Worm (Caenorhabditis elegans) whole organism, young adult: Measurements from ENCODE around the gene snap-29.
A peak's percentile ranks its signal among the peaks of the same experiment; 100 is the strongest.

Experiments used
- C17E4.6 ChIP-seq: fragments of 200-800 bp; sonication (Bioruptor generic); IDR thresholded peaks from 2 replicates; pipeline ENCODE4 v1.3.6; 2022; ENCODE audit warnings: missing genetic modification reagents, missing genetic modification characterization, missing compliant biosample characterization
- F23B12.7 ChIP-seq: sonication (generic microtip); optimal IDR thresholded peaks from 2 replicates; lab custom pipeline; 2017; ENCODE audit warnings: missing genetic modification characterization, mild to moderate bottlenecking, missing compliant biosample characterization, antibody characterized with exemption, moderate library complexity; ENCODE audit not compliant: insufficient read depth
- F57C9.4 ChIP-seq: sonication (generic microtip); optimal IDR thresholded peaks from 2 replicates; lab custom pipeline; 2017; ENCODE audit warnings: mild to moderate bottlenecking, missing genetic modification characterization, missing compliant biosample characterization
- T07F8.4 ChIP-seq: sonication (generic microtip); optimal IDR thresholded peaks from 2 replicates; lab custom pipeline; 2016; ENCODE audit warnings: mild to moderate bottlenecking, missing genetic modification characterization, moderate library complexity, missing compliant biosample characterization
- aptf-3 ChIP-seq: fragments of 200-800 bp; sonication (Bioruptor generic); IDR thresholded peaks from 2 replicates; pipeline ENCODE4 v1.3.6; 2022; ENCODE audit warnings: missing genetic modification characterization, missing compliant biosample characterization
- attf-3 ChIP-seq: fragments of 200-800 bp; sonication (Bioruptor generic); conservative IDR thresholded peaks from 2 replicates; pipeline ENCODE4 v1.3.6; 2022; ENCODE audit warnings: missing genetic modification reagents, missing genetic modification characterization, missing compliant biosample characterization
- attf-5 ChIP-seq: fragments of 200-800 bp; sonication (Bioruptor generic); optimal IDR thresholded peaks from 2 replicates; lab custom pipeline; 2018; ENCODE audit warnings: mild to moderate bottlenecking, missing genetic modification characterization, missing compliant biosample characterization
- bed-1 ChIP-seq: fragments of 200-800 bp; sonication (Bioruptor generic); IDR thresholded peaks from 2 replicates; pipeline ENCODE4 v1.3.6; 2022; ENCODE audit warnings: missing genetic modification reagents, missing genetic modification characterization, missing compliant biosample characterization
- bed-2 ChIP-seq: fragments of 200-800 bp; sonication (Bioruptor generic); IDR thresholded peaks from 2 replicates; pipeline ENCODE4 v1.3.6; 2022; ENCODE audit warnings: missing genetic modification reagents, missing genetic modification characterization, missing compliant biosample characterization
- ccch-3 ChIP-seq: fragments of 200-800 bp; sonication (Bioruptor generic); optimal IDR thresholded peaks from 2 replicates; lab custom pipeline; 2018; ENCODE audit warnings: mild to moderate bottlenecking, missing genetic modification characterization, missing compliant biosample characterization
- cebp-1 ChIP-seq, 2 experiments: fragments of 200-800 bp in 1 of 2; sonication (Bioruptor generic) in 1 of 2; sonication (generic microtip) in 1 of 2; IDR thresholded peaks in 1 of 2; optimal IDR thresholded peaks in 1 of 2; 2 replicates each; pipeline versions ENCODE4 v1.3.6 to Lab custom; 2017 to 2022; ENCODE audit warnings: missing compliant biosample characterization in 2 of 2, missing genetic modification characterization in 2 of 2, mild to moderate bottlenecking in 1 of 2, missing genetic modification reagents in 1 of 2, moderate library complexity in 1 of 2
- ceh-40 ChIP-seq: fragments of 200-800 bp; sonication (Bioruptor generic); IDR thresholded peaks from 2 replicates; pipeline ENCODE4 v1.3.6; 2022; ENCODE audit warnings: missing genetic modification characterization, missing compliant biosample characterization
- egl-18 ChIP-seq: fragments of 200-800 bp; sonication (Bioruptor generic); IDR thresholded peaks from 2 replicates; pipeline ENCODE4 v1.3.6; 2022; ENCODE audit warnings: missing genetic modification reagents, missing genetic modification characterization, missing compliant biosample characterization
- ekl-4 ChIP-seq: fragments of 200-800 bp; sonication (Bioruptor generic); IDR thresholded peaks from 2 replicates; pipeline ENCODE4 v1.3.6; 2022; ENCODE audit warnings: missing genetic modification reagents, missing genetic modification characterization, missing compliant biosample characterization
- ets-4 ChIP-seq: fragments of 200-800 bp; sonication (Bioruptor generic); optimal IDR thresholded peaks from 2 replicates; lab custom pipeline; 2018; ENCODE audit warnings: mild to moderate bottlenecking, missing genetic modification characterization, missing compliant biosample characterization
- hrde-1 ChIP-seq: sonication (generic microtip); optimal IDR thresholded peaks from 2 replicates; lab custom pipeline; 2016; ENCODE audit warnings: missing genetic modification characterization, mild to moderate bottlenecking, missing compliant biosample characterization, moderate library complexity, missing genotype, missing genetic modification reagents, borderline replicate concordance
- let-607 ChIP-seq, 2 experiments: fragments of 200-800 bp in 1 of 2; sonication (Bioruptor generic) in 1 of 2; sonication (generic microtip) in 1 of 2; optimal IDR thresholded peaks; 2 replicates each; lab custom pipeline; 2016 to 2018; ENCODE audit warnings: mild to moderate bottlenecking in 2 of 2, missing compliant biosample characterization in 2 of 2, missing genetic modification characterization in 2 of 2, moderate library complexity in 2 of 2, missing genotype in 1 of 2
- lin-26 ChIP-seq: fragments of 200-800 bp; sonication (Bioruptor generic); IDR thresholded peaks from 2 replicates; pipeline ENCODE4 v1.3.6; 2022; ENCODE audit warnings: missing genetic modification reagents, missing genetic modification characterization, missing compliant biosample characterization
- lin-35 ChIP-seq, 3 experiments: fragments of 150-350 bp in 2 of 3; sonication (generic microtip) in 1 of 3; optimal IDR thresholded peaks; 2 replicates each; lab custom pipeline; 2014 to 2018; ENCODE audit warnings: missing biosample characterization in 3 of 3, missing genetic modification characterization in 3 of 3, missing genetic modification reagents in 3 of 3
- lin-40 ChIP-seq: sonication (generic microtip); optimal IDR thresholded peaks from 2 replicates; lab custom pipeline; 2016; ENCODE audit warnings: missing genetic modification characterization, mild to moderate bottlenecking, missing compliant biosample characterization, missing genotype, missing genetic modification reagents
- lin-54 ChIP-seq: fragments of 200-800 bp; sonication (Bioruptor generic); optimal IDR thresholded peaks from 2 replicates; lab custom pipeline; 2018; ENCODE audit warnings: mild to moderate bottlenecking, missing genetic modification characterization, missing compliant biosample characterization
- lir-1 ChIP-seq: fragments of 200-800 bp; sonication (Bioruptor generic); conservative IDR thresholded peaks from 2 replicates; pipeline ENCODE4 v1.3.6; 2022; ENCODE audit warnings: missing genetic modification reagents, missing genetic modification characterization, missing compliant biosample characterization
- madf-6 ChIP-seq: fragments of 200-800 bp; sonication (Bioruptor generic); IDR thresholded peaks from 2 replicates; pipeline ENCODE4 v1.3.6; 2022; ENCODE audit warnings: missing genetic modification reagents, missing genetic modification characterization, missing compliant biosample characterization
- madf-8 ChIP-seq: fragments of 200-800 bp; sonication (Bioruptor generic); conservative IDR thresholded peaks from 2 replicates; pipeline ENCODE4 v1.3.6; 2022; ENCODE audit warnings: missing genetic modification reagents, missing genetic modification characterization, missing compliant biosample characterization
- mel-28 ChIP-seq: sonication (generic microtip); optimal IDR thresholded peaks from 2 replicates; lab custom pipeline; 2016; ENCODE audit warnings: borderline replicate concordance, mild to moderate bottlenecking, missing genetic modification characterization, missing compliant biosample characterization
- nfya-1 ChIP-seq: sonication (generic microtip); optimal IDR thresholded peaks from 2 replicates; lab custom pipeline; 2017; ENCODE audit warnings: antibody characterized with exemption, missing compliant biosample characterization, missing genetic modification characterization, borderline replicate concordance; ENCODE audit not compliant: insufficient read depth
- nfyb-1 ChIP-seq: fragments of 200-800 bp; sonication (Bioruptor generic); IDR thresholded peaks from 2 replicates; pipeline ENCODE4 v1.3.6; 2022; ENCODE audit warnings: missing genetic modification reagents, missing genetic modification characterization, missing compliant biosample characterization
- nhr-27 ChIP-seq: fragments of 200-800 bp; sonication (Bioruptor generic); optimal IDR thresholded peaks from 2 replicates; lab custom pipeline; 2018; ENCODE audit warnings: mild to moderate bottlenecking, missing genetic modification characterization, moderate library complexity, missing compliant biosample characterization
- nhr-80 ChIP-seq: sonication (generic microtip); optimal IDR thresholded peaks from 2 replicates; lab custom pipeline; 2016; ENCODE audit warnings: missing genetic modification characterization, missing compliant biosample characterization
- nhr-90 ChIP-seq: sonication (generic microtip); optimal IDR thresholded peaks from 2 replicates; lab custom pipeline; 2016; ENCODE audit warnings: missing genotype, mild to moderate bottlenecking, missing genetic modification characterization, missing compliant biosample characterization
- pbrm-1 ChIP-seq: fragments of 200-800 bp; sonication (Bioruptor generic); IDR thresholded peaks from 2 replicates; pipeline ENCODE4 v1.3.6; 2022; ENCODE audit warnings: missing genetic modification reagents, missing genetic modification characterization, missing compliant biosample characterization
- rcor-1 ChIP-seq: fragments of 200-800 bp; sonication (Bioruptor generic); IDR thresholded peaks from 2 replicates; pipeline ENCODE4 v1.3.6; 2022; ENCODE audit warnings: missing genetic modification reagents, missing genetic modification characterization, missing compliant biosample characterization
- rec-8 ChIP-seq, 2 experiments: sonication (generic microtip); optimal IDR thresholded peaks; 2 replicates each; lab custom pipeline; 2016; ENCODE audit warnings: mild to moderate bottlenecking in 2 of 2, missing genetic modification characterization in 2 of 2, missing genetic modification reagents in 2 of 2, missing genotype in 2 of 2, missing biosample characterization in 1 of 2, missing compliant biosample characterization in 1 of 2, moderate library complexity in 1 of 2
- snpc-1.1 ChIP-seq: sonication (generic microtip); optimal IDR thresholded peaks from 2 replicates; lab custom pipeline; 2017; ENCODE audit warnings: missing genetic modification characterization, mild to moderate bottlenecking, missing compliant biosample characterization, antibody characterized with exemption, moderate library complexity, missing genotype, missing genetic modification reagents; ENCODE audit not compliant: insufficient read depth
- snpc-4 ChIP-seq, 5 experiments: fragments of 150-350 bp in 1 of 5; sonication (generic microtip) in 4 of 5; optimal IDR thresholded peaks; 2 replicates each; lab custom pipeline; 2014 to 2018; ENCODE audit warnings: missing genetic modification characterization in 5 of 5, missing biosample characterization in 3 of 5, antibody characterized with exemption in 2 of 5, mild to moderate bottlenecking in 2 of 5, missing compliant biosample characterization in 2 of 5, missing genotype in 2 of 5, moderate library complexity in 2 of 5, missing genetic modification reagents in 1 of 5
- tlf-1 ChIP-seq: fragments of 200-800 bp; sonication (Bioruptor generic); optimal IDR thresholded peaks from 2 replicates; lab custom pipeline; 2018; ENCODE audit warnings: mild to moderate bottlenecking, missing genetic modification characterization, missing compliant biosample characterization
- zfh-2 ChIP-seq: fragments of 200-800 bp; sonication (Bioruptor generic); conservative IDR thresholded peaks from 2 replicates; pipeline ENCODE4 v1.3.6; 2022; ENCODE audit warnings: missing genetic modification reagents, missing genetic modification characterization, missing compliant biosample characterization
- zim-3 ChIP-seq: sonication (generic microtip); optimal IDR thresholded peaks from 2 replicates; lab custom pipeline; 2017; ENCODE audit warnings: mild to moderate bottlenecking, missing genetic modification characterization, moderate library complexity, missing compliant biosample characterization
- ztf-22 ChIP-seq: fragments of 200-800 bp; sonication (Bioruptor generic); optimal IDR thresholded peaks from 2 replicates; lab custom pipeline; 2018; ENCODE audit warnings: mild to moderate bottlenecking, missing genetic modification characterization, moderate library complexity, missing compliant biosample characterization

snap-29 gene

DNA sequence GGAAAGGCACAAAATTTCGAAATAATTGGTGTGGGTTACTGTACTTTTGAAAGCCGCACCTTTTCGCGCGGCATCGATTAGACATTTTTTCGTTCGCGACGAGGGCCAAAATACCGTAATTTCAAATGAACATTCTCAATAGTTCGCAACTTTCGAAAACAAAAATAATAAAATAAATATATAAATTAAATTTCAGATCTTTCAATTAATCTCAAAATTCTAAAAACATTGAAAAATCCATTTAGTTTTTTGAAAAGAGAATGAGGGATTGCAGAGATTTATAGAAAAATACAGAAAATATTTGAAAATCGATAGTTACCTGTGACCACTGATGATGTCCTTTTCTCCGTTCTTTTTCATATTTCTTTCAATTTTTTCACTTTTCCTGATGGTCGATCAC is 10.0 kb downstream of the snap-29 start, which contains the start of gene K02D10.8:
Gene K02D10.8, plus strand, starts transcription at position 301 of the 400 bp plus-strand sequence.
- no peak for TF ChIP-seq snpc-1.1
- no peak for TF ChIP-seq nfya-1 (tag; lab: Kevin White, UChicago)
- TF ChIP-seq bed-2 (GFP tag; lab: Robert Waterston, UW), result no peak
- TF ChIP-seq egl-18 (GFP tag; lab: Robert Waterston, UW), result no peak

ce11 chrIII:8788690-8789089 is 12.6 kb downstream of the snap-29 start:
- TF ChIP-seq C17E4.6 (GFP tag; lab: Robert Waterston, UW) (no peak), lir-1 (GFP tag; lab: Robert Waterston, UW) (no peak), zfh-2 (GFP tag; lab: Robert Waterston, UW) (peak; percentile 78)

ce11 chrIII:8791235-8791634 is 15.2 kb downstream of the snap-29 start, which contains the start of the genes zfp-1 and F54F2.14:
Gene zfp-1 (plus strand): TSS chrIII:8791535.
Gene F54F2.14 (plus strand): TSS chrIII:8791546.
- TF ChIP-seq cebp-1 (GFP tag; IDR thresholded peaks at IDR 0.05; lab: Robert Waterston, UW) (no peak), cebp-1 (tag; optimal IDR thresholded peaks at IDR 0.05; lab: Kevin White, UChicago) (no peak), attf-5 (no peak), F23B12.7 (tag; lab: Kevin White, UChicago) (no peak), ekl-4 (no peak), aptf-3 (GFP tag; lab: Robert Waterston, UW) (no peak), rec-8 (tag; optimal IDR thresholded peaks at IDR 0.05; lab: Kevin White, UChicago) (no peak), ceh-40 (no peak), lir-1 (GFP tag; lab: Robert Waterston, UW) (no peak), lin-35 (GFP tag; optimal IDR thresholded peaks at IDR 0.05; lab: Kevin White, UChicago) (no peak), lin-54 (GFP tag; lab: Kevin White, UChicago) (no peak), nfyb-1 (no peak), nhr-27 (no peak), lin-40 (tag; lab: Kevin White, UChicago) (no peak), ztf-22 (no peak), zim-3 (tag; lab: Kevin White, UChicago) (no peak), ccch-3 (GFP tag; lab: Kevin White, UChicago) (no peak), hrde-1 (tag; lab: Kevin White, UChicago) (no peak)

ce11 chrIII:8792251-8792650 is 16.2 kb downstream of the snap-29 start, which contains the start of gene ztf-1:
Gene ztf-1 (minus strand): TSS chrIII:8792351.
- TF ChIP-seq let-607 (tag; optimal IDR thresholded peaks at IDR 0.05; lab: Kevin White, UChicago) (no peak), T07F8.4 (tag; lab: Kevin White, UChicago) (no peak), snpc-4 (GFP tag; optimal IDR thresholded peaks at IDR 0.05; lab: Kevin White, UChicago) (no peak), snpc-4 (tag; optimal IDR thresholded peaks at IDR 0.05; lab: Kevin White, UChicago) (no peak), bed-1 (GFP tag; lab: Robert Waterston, UW) (no peak)

DNA sequence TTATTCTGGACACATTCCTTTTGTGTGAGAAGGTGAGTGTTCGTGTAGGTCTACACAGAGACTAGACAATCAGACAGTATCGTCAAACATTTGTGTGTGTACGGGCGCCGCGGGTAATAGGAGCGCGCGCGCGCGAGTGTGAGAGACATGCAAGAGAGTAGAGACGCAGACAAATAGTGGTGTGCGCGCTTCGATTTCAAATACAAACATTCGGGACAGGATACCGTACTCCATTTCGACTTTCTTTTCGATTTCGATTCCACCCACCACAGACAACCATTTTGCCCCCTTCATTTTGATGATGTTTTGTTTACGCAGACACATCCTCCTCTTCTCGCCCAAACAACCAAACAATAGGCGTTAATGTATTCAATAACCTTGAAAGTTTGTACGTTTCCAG is 18.7 kb downstream of the snap-29 start:
- peak; percentile 48; the same call in 1 of the 2 replicates for TF ChIP-seq attf-3
- TF ChIP-seq nhr-80 (tag; lab: Kevin White, UChicago), result peak; percentile 88
- TF ChIP-seq tlf-1, result peak; percentile 16
- TF ChIP-seq lin-26 (GFP tag; lab: Robert Waterston, UW), result 0 out of 2 replicates have a peak, but pooled peaks have one; percentile 48
- TF ChIP-seq madf-8, result no peak
- TF ChIP-seq cebp-1 (GFP tag; IDR thresholded peaks at IDR 0.05; lab: Robert Waterston, UW), result 0 out of 2 replicates have a peak, but pooled peaks have one; percentile 9
- peak; percentile 73 for TF ChIP-seq cebp-1 (tag; optimal IDR thresholded peaks at IDR 0.05; lab: Kevin White, UChicago)
- no peak for TF ChIP-seq F23B12.7 (tag; lab: Kevin White, UChicago)
- peak; percentile 49; the same call in 1 of the 2 replicates for TF ChIP-seq pbrm-1 (GFP tag; lab: Robert Waterston, UW)
- peak; percentile 44 for TF ChIP-seq nhr-90 (tag; lab: Kevin White, UChicago)
- 0 out of 2 replicates have a peak, but pooled peaks have one; percentile 23 for TF ChIP-seq rcor-1
- peak; percentile 85 for TF ChIP-seq madf-6 (GFP tag; lab: Robert Waterston, UW)
- no peak for TF ChIP-seq mel-28 (tag; lab: Kevin White, UChicago)
- TF ChIP-seq ets-4, result peak; percentile 79
- TF ChIP-seq F57C9.4 (tag; lab: Kevin White, UChicago), result no peak
